Fruit fly (Drosophila melanogaster) whole organism, prepupa: ENCODE results near the gene CG10809.
A peak's percentile ranks its signal among the peaks of the same experiment; 100 is the strongest.

Source experiments
- CG10669 ChIP-seq: fragments of 200-800 bp; sonication (Bioruptor generic); optimal IDR thresholded peaks from 3 replicates; lab custom pipeline; 2018; ENCODE audit warnings: missing biosample characterization, mild to moderate bottlenecking, missing genetic modification characterization, moderate library complexity
- CG11294 ChIP-seq: fragments of 200-800 bp; sonication (Bioruptor generic); IDR thresholded peaks from 2 replicates; pipeline ENCODE4 v1.3.6; 2022; ENCODE audit warnings: missing biosample characterization, missing genetic modification characterization
- CG11762 ChIP-seq: fragments of 200-800 bp; sonication (Bioruptor generic); optimal IDR thresholded peaks from 3 replicates; lab custom pipeline; 2016; ENCODE audit warnings: missing biosample characterization, missing genetic modification characterization; ENCODE audit not compliant: insufficient read depth
- CG11902 ChIP-seq: fragments of 200-800 bp; sonication (Bioruptor generic); optimal IDR thresholded peaks from 3 replicates; lab custom pipeline; 2016; ENCODE audit warnings: missing biosample characterization, missing genetic modification characterization
- CG1621 ChIP-seq: fragments of 200-800 bp; sonication (Bioruptor generic); optimal IDR thresholded peaks from 3 replicates; lab custom pipeline; 2018; ENCODE audit warnings: missing biosample characterization, mild to moderate bottlenecking, missing genetic modification characterization
- CG3032 ChIP-seq: fragments of 200-800 bp; optimal IDR thresholded peaks from 2 replicates; lab custom pipeline; 2019; ENCODE audit warnings: missing biosample characterization, mild to moderate bottlenecking, missing genetic modification characterization, moderate library complexity
- CG31627 ChIP-seq: fragments of 200-800 bp; sonication (Bioruptor generic); optimal IDR thresholded peaks from 3 replicates; lab custom pipeline; 2016; ENCODE audit warnings: missing biosample characterization, missing genetic modification characterization
- CG32006 ChIP-seq: fragments of 200-800 bp; sonication (Bioruptor generic); optimal IDR thresholded peaks from 3 replicates; lab custom pipeline; 2017; ENCODE audit warnings: missing biosample characterization, mild to moderate bottlenecking, missing genetic modification characterization
- CG34406 ChIP-seq: fragments of 200-800 bp; sonication (Bioruptor generic); optimal IDR thresholded peaks from 3 replicates; lab custom pipeline; 2016; ENCODE audit warnings: missing biosample characterization, missing genetic modification characterization
- CG3919 ChIP-seq: fragments of 200-800 bp; sonication (Bioruptor generic); optimal IDR thresholded peaks from 3 replicates; lab custom pipeline; 2016; ENCODE audit warnings: missing biosample characterization, missing genetic modification characterization
- CG6163 ChIP-seq: fragments of 200-800 bp; sonication (Bioruptor generic); IDR thresholded peaks from 3 replicates; pipeline ENCODE4 v1.3.6; 2022; ENCODE audit warnings: missing biosample characterization, missing genetic modification characterization
- CG6792 ChIP-seq: fragments of 200-800 bp; sonication (Bioruptor generic); optimal IDR thresholded peaks from 3 replicates; lab custom pipeline; 2016; ENCODE audit warnings: missing biosample characterization, missing genetic modification characterization
- CG6808 ChIP-seq: fragments of 200-800 bp; sonication (Bioruptor generic); optimal IDR thresholded peaks from 3 replicates; lab custom pipeline; 2017; ENCODE audit warnings: missing biosample characterization, missing genetic modification characterization, mild to moderate bottlenecking, moderate library complexity, missing genetic modification reagents
- CG6854 ChIP-seq: fragments of 200-800 bp; sonication (Bioruptor generic); optimal IDR thresholded peaks from 2 replicates; lab custom pipeline; 2017; ENCODE audit warnings: missing biosample characterization, mild to moderate bottlenecking, missing genetic modification characterization
- CG7368 ChIP-seq: fragments of 200-800 bp; sonication (Bioruptor generic); optimal IDR thresholded peaks from 3 replicates; lab custom pipeline; 2016; ENCODE audit warnings: missing biosample characterization, missing genetic modification characterization
- CG8119 ChIP-seq: fragments of 200-800 bp; sonication (Bioruptor generic); IDR thresholded peaks from 3 replicates; pipeline ENCODE4 v1.3.6; 2022; ENCODE audit warnings: missing biosample characterization, missing genetic modification characterization
- CG8319 ChIP-seq: fragments of 200-800 bp; sonication (Bioruptor generic); optimal IDR thresholded peaks from 3 replicates; lab custom pipeline; 2016; ENCODE audit warnings: missing biosample characterization, missing genetic modification characterization
- CG8632 ChIP-seq: fragments of 200-800 bp; sonication (Bioruptor generic); optimal IDR thresholded peaks from 3 replicates; lab custom pipeline; 2016; ENCODE audit warnings: missing biosample characterization, missing genetic modification characterization
- CG9139 ChIP-seq: fragments of 200-800 bp; sonication (Bioruptor generic); optimal IDR thresholded peaks from 3 replicates; lab custom pipeline; 2017; ENCODE audit warnings: missing biosample characterization, mild to moderate bottlenecking, missing genetic modification characterization
- Eip75B ChIP-seq: fragments of 200-800 bp; sonication (Bioruptor generic); optimal IDR thresholded peaks from 3 replicates; lab custom pipeline; 2016; ENCODE audit warnings: missing biosample characterization, missing genetic modification characterization
- Eip93F ChIP-seq: fragments of 200-800 bp; sonication (Bioruptor generic); optimal IDR thresholded peaks from 2 replicates; lab custom pipeline; 2016; ENCODE audit warnings: missing biosample characterization, mild to moderate bottlenecking, missing genetic modification characterization
- Gug ChIP-seq: fragments of 200-800 bp; sonication (Bioruptor generic); IDR thresholded peaks from 2 replicates; pipeline ENCODE4 v1.3.6; 2022; ENCODE audit warnings: missing biosample characterization, missing genetic modification characterization
- Hr38 ChIP-seq: sonication (Bioruptor generic); optimal IDR thresholded peaks from 2 replicates; lab custom pipeline; 2016; ENCODE audit warnings: missing biosample characterization, missing genetic modification characterization
- Hr39 ChIP-seq: fragments of 200-800 bp; sonication (Bioruptor generic); optimal IDR thresholded peaks from 2 replicates; lab custom pipeline; 2016; ENCODE audit warnings: missing biosample characterization, missing genetic modification characterization
- Hr4 ChIP-seq: fragments of 200-800 bp; sonication (Bioruptor generic); optimal IDR thresholded peaks from 3 replicates; lab custom pipeline; 2016; ENCODE audit warnings: missing biosample characterization, missing genetic modification characterization
- Met ChIP-seq: fragments of 200-800 bp; sonication (Bioruptor generic); optimal IDR thresholded peaks from 3 replicates; lab custom pipeline; 2016; ENCODE audit warnings: missing biosample characterization, missing genetic modification characterization
- OdsH ChIP-seq: fragments of 200-800 bp; sonication (Bioruptor generic); optimal IDR thresholded peaks from 3 replicates; lab custom pipeline; 2016; ENCODE audit warnings: missing biosample characterization, missing genetic modification characterization
- Sox102F ChIP-seq: fragments of 200-800 bp; sonication (Bioruptor generic); optimal IDR thresholded peaks from 2 replicates; lab custom pipeline; 2016; ENCODE audit warnings: missing biosample characterization, mild to moderate bottlenecking, missing genetic modification characterization
- Sox14 ChIP-seq: fragments of 200-800 bp; sonication (Bioruptor generic); optimal IDR thresholded peaks from 3 replicates; lab custom pipeline; 2016; ENCODE audit warnings: missing biosample characterization, missing genetic modification characterization
- Sox15 ChIP-seq: fragments of 200-800 bp; sonication (Bioruptor generic); optimal IDR thresholded peaks from 3 replicates; lab custom pipeline; 2016; ENCODE audit warnings: missing biosample characterization, missing genetic modification characterization
- achi ChIP-seq: fragments of 200-800 bp; sonication (Bioruptor generic); optimal IDR thresholded peaks from 3 replicates; lab custom pipeline; 2016; ENCODE audit warnings: missing biosample characterization, missing genetic modification characterization
- acj6 ChIP-seq: fragments of 200-800 bp; sonication (Bioruptor generic); optimal IDR thresholded peaks from 3 replicates; lab custom pipeline; 2016; ENCODE audit warnings: missing biosample characterization, missing genetic modification characterization
- cyc ChIP-seq: fragments of 200-800 bp; sonication (Bioruptor generic); optimal IDR thresholded peaks from 3 replicates; lab custom pipeline; 2016; ENCODE audit warnings: missing biosample characterization, missing genetic modification characterization
- dsx ChIP-seq: fragments of 200-800 bp; optimal IDR thresholded peaks from 3 replicates; lab custom pipeline; 2019; ENCODE audit warnings: missing biosample characterization, mild to moderate bottlenecking, missing genetic modification characterization, moderate library complexity; ENCODE audit not compliant: poor library complexity, severe bottlenecking
- eg ChIP-seq: fragments of 200-800 bp; sonication (Bioruptor generic); IDR thresholded peaks from 3 replicates; pipeline ENCODE4 v1.3.6; 2022; ENCODE audit warnings: missing biosample characterization, missing genetic modification characterization
- esn ChIP-seq: fragments of 200-800 bp; sonication (Bioruptor generic); optimal IDR thresholded peaks from 2 replicates; lab custom pipeline; 2016; ENCODE audit warnings: missing biosample characterization, mild to moderate bottlenecking, missing genetic modification characterization, moderate library complexity
- fd85E ChIP-seq: fragments of 200-800 bp; sonication (Bioruptor generic); optimal IDR thresholded peaks from 3 replicates; lab custom pipeline; 2016; ENCODE audit warnings: missing biosample characterization, missing genetic modification characterization
- fkh ChIP-seq: fragments of 200-800 bp; sonication (Bioruptor generic); optimal IDR thresholded peaks from 3 replicates; lab custom pipeline; 2017; ENCODE audit warnings: missing biosample characterization, mild to moderate bottlenecking, missing genetic modification characterization, moderate library complexity
- lz ChIP-seq: fragments of 200-800 bp; sonication (Bioruptor generic); optimal IDR thresholded peaks from 3 replicates; lab custom pipeline; 2016; ENCODE audit warnings: missing biosample characterization, missing genetic modification characterization
- net ChIP-seq: fragments of 200-800 bp; sonication (Bioruptor generic); optimal IDR thresholded peaks from 3 replicates; lab custom pipeline; 2016; ENCODE audit warnings: missing biosample characterization, missing genetic modification characterization
- pdm3 ChIP-seq: fragments of 200-800 bp; sonication (Bioruptor generic); optimal IDR thresholded peaks from 3 replicates; lab custom pipeline; 2016; ENCODE audit warnings: missing biosample characterization, missing genetic modification characterization
- salr ChIP-seq, 2 experiments: fragments of 200-800 bp; sonication (Bioruptor generic); optimal IDR thresholded peaks; 3 replicates each; lab custom pipeline; 2016 to 2018; ENCODE audit warnings: missing biosample characterization in 2 of 2, missing genetic modification characterization in 2 of 2, mild to moderate bottlenecking in 1 of 2
- spab ChIP-seq: fragments of 200-800 bp; sonication (Bioruptor generic); optimal IDR thresholded peaks from 2 replicates; lab custom pipeline; 2017; ENCODE audit warnings: missing biosample characterization, mild to moderate bottlenecking, missing genetic modification characterization, missing genetic modification reagents
- ss ChIP-seq, 2 experiments: fragments of 200-800 bp; sonication (Bioruptor generic); optimal IDR thresholded peaks; 2 replicates in 1 of 2; 3 replicates in 1 of 2; lab custom pipeline; 2017 to 2018; ENCODE audit warnings: mild to moderate bottlenecking in 2 of 2, missing biosample characterization in 2 of 2, missing genetic modification characterization in 2 of 2, moderate library complexity in 1 of 2
- svp ChIP-seq: fragments of 200-800 bp; sonication (Bioruptor generic); peaks from one replicate; lab custom pipeline; 2016; ENCODE audit warnings: missing biosample characterization, missing genetic modification characterization
- topi ChIP-seq: fragments of 200-800 bp; sonication (Bioruptor generic); optimal IDR thresholded peaks from 3 replicates; lab custom pipeline; 2016; ENCODE audit warnings: missing biosample characterization, missing genetic modification characterization

Gene CG10809

DNA sequence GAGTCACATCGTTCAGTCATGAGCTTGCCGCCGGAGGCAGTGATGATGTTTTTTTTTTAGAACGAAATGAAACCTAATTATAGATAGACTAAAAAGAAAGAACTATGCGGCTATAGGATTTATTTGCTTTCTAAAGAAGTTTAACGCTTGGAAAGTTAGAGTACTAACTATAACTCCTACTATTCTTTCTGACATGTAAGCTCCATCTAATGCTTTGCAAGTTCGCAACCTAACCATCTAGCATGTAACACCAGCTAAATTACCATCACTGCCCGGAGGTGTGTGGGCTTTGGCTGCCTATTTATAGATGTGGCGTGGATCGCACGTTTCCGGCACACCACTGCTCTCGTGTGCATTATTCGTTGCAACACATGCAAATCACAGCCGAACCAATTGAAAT lies 17.6 kb downstream of the CG10809 start:
- TF ChIP-seq Eip93F (GFP tag; lab: Kevin White, UChicago): no peak
- TF ChIP-seq eg (GFP tag; lab: Robert Waterston, UW): no peak
- no peak for TF ChIP-seq CG31627 (GFP tag; lab: Kevin White, UChicago)

DNA sequence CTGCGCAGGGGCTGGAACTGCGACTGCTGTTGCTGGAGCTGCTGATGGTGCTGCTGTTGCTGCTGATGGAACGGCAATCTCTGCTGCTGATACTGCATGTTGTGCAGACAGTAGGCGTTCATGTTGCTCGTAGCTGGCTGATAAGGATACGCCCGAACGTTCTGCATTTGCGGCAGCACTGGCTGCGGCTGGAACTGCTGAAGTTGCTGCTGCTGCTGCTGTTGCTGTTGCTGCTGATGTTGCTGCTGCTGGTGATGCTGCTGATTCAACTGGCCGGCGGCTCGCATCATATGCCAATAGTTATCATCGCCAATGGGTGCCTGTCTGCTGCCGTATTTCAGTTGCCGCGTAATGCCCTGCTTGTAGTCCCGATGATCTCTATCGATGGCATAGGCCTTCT lies 19.0 kb downstream of the CG10809 start:
- no peak for TF ChIP-seq Hr38 (GFP tag; lab: Kevin White, UChicago)
- TF ChIP-seq Hr4 (GFP tag; lab: Kevin White, UChicago): no peak
- no peak for TF ChIP-seq CG3919 (GFP tag; lab: Kevin White, UChicago)
- TF ChIP-seq CG11762 (GFP tag; lab: Kevin White, UChicago): no peak
- no peak for TF ChIP-seq CG9139 (GFP tag; lab: Kevin White, UChicago)
- TF ChIP-seq lz (GFP tag; lab: Kevin White, UChicago): no peak
- TF ChIP-seq CG11902 (GFP tag; lab: Kevin White, UChicago): no peak
- TF ChIP-seq fd85E (GFP tag; lab: Kevin White, UChicago): no peak
- TF ChIP-seq OdsH (GFP tag; lab: Kevin White, UChicago): no peak
- no peak for TF ChIP-seq salr (GFP tag; optimal IDR thresholded peaks at IDR 0.05; lab: Kevin White, UChicago)
- no peak for TF ChIP-seq eg (GFP tag; lab: Robert Waterston, UW)
- TF ChIP-seq esn (GFP tag; lab: Kevin White, UChicago): no peak
- no peak for TF ChIP-seq achi
- no peak for TF ChIP-seq CG3032
- no peak for TF ChIP-seq topi (GFP tag; lab: Kevin White, UChicago)
- TF ChIP-seq CG1621: no peak

DNA sequence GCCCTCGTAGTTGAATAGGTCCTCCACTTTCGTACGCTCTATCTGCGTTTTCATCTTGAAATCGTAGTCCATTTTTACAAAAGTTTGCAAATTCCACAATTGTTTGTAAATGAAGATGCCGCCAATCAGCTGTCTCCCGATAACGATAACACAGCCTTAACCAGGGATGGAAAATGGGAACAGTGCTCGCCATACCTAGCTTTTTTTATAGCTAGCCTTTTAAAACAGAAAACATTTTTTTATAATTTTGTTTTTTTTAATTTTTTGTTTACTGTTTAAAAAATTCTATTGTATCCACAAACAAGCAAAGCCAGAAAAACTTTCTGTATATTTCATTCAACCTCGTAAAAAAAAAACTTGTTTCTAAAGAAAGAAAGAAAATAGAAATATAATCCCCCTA lies 21.2 kb downstream of the CG10809 start, which contains the start of gene Cdk8:
Gene Cdk8 (minus strand): TSS at position 137 of the 400 bp plus-strand sequence.
- TF ChIP-seq CG31627 (GFP tag; lab: Kevin White, UChicago) (peak; percentile 23), net (GFP tag; lab: Kevin White, UChicago) (no peak), acj6 (GFP tag; lab: Kevin White, UChicago) (no peak), Eip93F (GFP tag; lab: Kevin White, UChicago) (no peak), Hr38 (GFP tag; lab: Kevin White, UChicago) (no peak), CG3919 (GFP tag; lab: Kevin White, UChicago) (no peak), CG6792 (GFP tag; lab: Kevin White, UChicago) (no peak), achi (no peak), CG8319 (no peak), CG11294 (GFP tag; lab: Robert Waterston, UW) (no peak), CG6808 (GFP tag; lab: Kevin White, UChicago) (no peak), pdm3 (GFP tag; lab: Kevin White, UChicago) (no peak), cyc (GFP tag; lab: Kevin White, UChicago) (peak; percentile 11), CG9139 (GFP tag; lab: Kevin White, UChicago) (no peak), CG7368 (GFP tag; lab: Kevin White, UChicago) (no peak), salr (GFP tag; optimal IDR thresholded peaks at IDR 0.05; lab: Kevin White, UChicago) (no peak), esn (GFP tag; lab: Kevin White, UChicago) (peak; percentile 50), CG8632 (GFP tag; lab: Kevin White, UChicago) (no peak), CG32006 (GFP tag; lab: Kevin White, UChicago) (no peak), Sox102F (GFP tag; lab: Kevin White, UChicago) (no peak), dsx (GFP tag; lab: Kevin White, UChicago) (no peak), CG6163 (GFP tag; lab: Robert Waterston, UW) (peak; percentile 21; the same call in 1 of the 3 replicates), fkh (GFP tag; lab: Kevin White, UChicago) (no peak), CG8119 (no peak), ss (GFP tag; optimal IDR thresholded peaks at IDR 0.05; lab: Kevin White, UChicago) (no peak), lz (GFP tag; lab: Kevin White, UChicago) (peak; percentile 15), CG3032 (peak; percentile 33), svp (GFP tag; lab: Kevin White, UChicago) (peak; percentile 43), Hr39 (GFP tag; lab: Kevin White, UChicago) (no peak), eg (GFP tag; lab: Robert Waterston, UW) (no peak), CG1621 (no peak), CG10669 (GFP tag; lab: Kevin White, UChicago) (no peak), Sox15 (GFP tag; lab: Kevin White, UChicago) (no peak), Hr4 (GFP tag; lab: Kevin White, UChicago) (no peak), topi (GFP tag; lab: Kevin White, UChicago) (no peak), Met (GFP tag; lab: Kevin White, UChicago) (no peak), CG34406 (no peak), spab (no peak), Eip75B (GFP tag; lab: Kevin White, UChicago) (no peak), Sox14 (peak; percentile 14), Gug (GFP tag; lab: Robert Waterston, UW) (no peak), CG6854 (GFP tag; lab: Kevin White, UChicago) (no peak)
